Worm (Caenorhabditis elegans): Measurements from ENCODE around the gene T19A5.3.

DNA sequence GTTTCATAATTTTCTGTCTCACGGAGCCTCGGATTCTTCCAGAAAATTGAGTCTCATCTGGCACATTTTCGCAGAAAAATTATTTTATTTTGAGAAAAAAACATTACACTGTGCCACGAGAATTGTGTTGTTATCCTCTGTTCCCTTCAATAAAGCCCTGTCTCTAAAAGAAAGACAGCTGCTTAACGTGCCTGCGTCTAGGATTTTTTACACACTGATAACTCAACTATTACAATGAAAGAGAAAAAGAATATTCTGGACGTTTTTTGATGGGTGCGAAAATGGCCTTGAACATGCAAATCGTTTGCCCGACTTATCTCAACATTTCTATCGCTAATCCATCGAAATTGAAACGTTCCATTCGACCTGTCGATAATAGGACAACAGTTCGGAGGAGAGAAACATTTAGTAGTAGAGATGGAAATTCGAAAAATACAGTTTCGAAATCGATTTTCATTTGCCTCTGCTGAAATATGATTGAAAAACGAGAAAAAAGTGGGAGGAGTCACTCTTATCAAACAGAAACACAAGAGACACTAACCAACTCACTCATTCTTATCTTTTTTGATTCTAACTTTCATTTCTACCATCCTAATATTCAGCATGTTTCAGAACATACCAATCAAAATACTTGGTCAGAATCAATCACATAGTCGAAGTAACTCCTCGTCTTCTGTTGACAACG is 6.9 kb downstream of the T19A5.3 start:
- TF ChIP-seq nhr-12 (tag; optimal IDR thresholded peaks at IDR 0.05) (no peak), pha-4 (tag; optimal IDR thresholded peaks at IDR 0.05) (no peak)
